Fruit fly (Drosophila melanogaster) Kc167 (cell line): ENCODE data around the gene Paip2.

Experiments used
- Sin3A ChIP-seq: fragments of >200 bp; optimal IDR thresholded peaks from 2 replicates; lab custom pipeline; 2018; ENCODE audit warnings: missing external identifiers
- psq ChIP-seq: fragments of >200 bp; optimal IDR thresholded peaks from 2 replicates; lab custom pipeline; 2017; ENCODE audit warnings: missing external identifiers

dm6 chr3R:13032323-13032722, 51.7 kb downstream of the Paip2 start, which contains the start of gene ry:
- TF ChIP-seq psq (no peak), Sin3A (lab: Kevin White, UChicago) (no peak)
